Worm (Caenorhabditis elegans) whole organism, late embryonic: ENCODE results near the gene F59B2.3.

Source experiments
- F13H6.1 ChIP-seq: sonication (generic microtip); optimal IDR thresholded peaks from 2 replicates; lab custom pipeline; 2016; ENCODE audit warnings: missing genetic modification characterization, missing compliant biosample characterization
- ceh-24 ChIP-seq: sonication (generic microtip); optimal IDR thresholded peaks from 2 replicates; lab custom pipeline; 2016; ENCODE audit warnings: mild to moderate bottlenecking, missing genetic modification characterization, missing compliant biosample characterization
- ceh-9 ChIP-seq: sonication (generic microtip); optimal IDR thresholded peaks from 2 replicates; lab custom pipeline; 2016; ENCODE audit warnings: mild to moderate bottlenecking, missing genetic modification characterization, inconsistent platforms, missing compliant biosample characterization
- eyg-1 ChIP-seq: sonication (generic microtip); optimal IDR thresholded peaks from 2 replicates; lab custom pipeline; 2016; ENCODE audit warnings: missing genotype, missing genetic modification characterization, missing compliant biosample characterization

DNA sequence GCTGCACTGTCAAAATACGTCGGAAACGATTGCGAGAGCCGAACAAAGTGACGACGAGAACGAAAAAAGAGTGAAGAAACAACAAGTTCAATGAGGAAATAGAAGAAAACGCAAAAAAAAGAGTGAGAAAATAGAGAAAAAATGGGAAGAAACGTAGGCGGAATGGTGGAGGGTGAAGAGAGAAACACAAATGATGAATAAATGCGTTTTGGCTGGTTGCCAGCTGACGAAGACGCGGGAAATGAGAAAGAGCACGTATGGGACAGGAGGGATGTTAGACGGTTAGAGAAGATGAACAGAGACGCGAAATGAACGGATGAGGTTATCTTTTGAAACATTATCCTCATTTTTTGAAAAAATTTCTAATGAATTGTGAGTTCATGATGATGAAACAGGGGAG, 14.6 kb downstream of the F59B2.3 start:
- TF ChIP-seq F13H6.1 (tag; lab: Kevin White, UChicago) (no peak), ceh-24 (no peak), ceh-9 (no peak), eyg-1 (no peak)
